Fruit fly (Drosophila melanogaster) whole organism, embryonic: ENCODE data around the gene PCNA2.

Source experiments
- Atf3 ChIP-seq: fragments of 200-800 bp; sonication (Bioruptor generic); optimal IDR thresholded peaks from 3 replicates; lab custom pipeline; 2016; ENCODE audit warnings: missing biosample characterization, missing genetic modification characterization
- CG10654 ChIP-seq: fragments of 200-800 bp; sonication (Bioruptor generic); optimal IDR thresholded peaks from 2 replicates; lab custom pipeline; 2016; ENCODE audit warnings: missing biosample characterization, missing genetic modification characterization
- CG11085 ChIP-seq: fragments of 200-800 bp; sonication (Bioruptor generic); IDR thresholded peaks from 2 replicates; pipeline ENCODE4 v1.3.6; 2022; ENCODE audit warnings: missing biosample characterization, missing genetic modification characterization
- CG12155 ChIP-seq: fragments of 200-800 bp; sonication (Bioruptor generic); optimal IDR thresholded peaks from 3 replicates; lab custom pipeline; 2016; ENCODE audit warnings: missing biosample characterization, missing genetic modification characterization
- CG13123 ChIP-seq: fragments of 200-800 bp; sonication (Bioruptor generic); optimal IDR thresholded peaks from 2 replicates; lab custom pipeline; 2016; ENCODE audit warnings: missing biosample characterization, missing genetic modification characterization
- CG14441 ChIP-seq: fragments of 200-800 bp; sonication (Bioruptor generic); IDR thresholded peaks from 2 replicates; pipeline ENCODE4 v1.3.6; 2022; ENCODE audit warnings: missing biosample characterization, missing genetic modification characterization
- CG14710 ChIP-seq: fragments of 200-800 bp; sonication (Bioruptor generic); optimal IDR thresholded peaks from 3 replicates; lab custom pipeline; 2019; ENCODE audit warnings: missing biosample characterization, mild to moderate bottlenecking, missing genetic modification characterization, moderate library complexity
- CG17829 ChIP-seq: fragments of 200-800 bp; optimal IDR thresholded peaks from 2 replicates; lab custom pipeline; 2019; ENCODE audit warnings: missing biosample characterization, mild to moderate bottlenecking, missing genetic modification characterization, moderate library complexity
- CG18599 ChIP-seq: fragments of 200-800 bp; sonication (Bioruptor generic); optimal IDR thresholded peaks from 3 replicates; lab custom pipeline; 2017; ENCODE audit warnings: missing biosample characterization, missing genetic modification characterization, mild to moderate bottlenecking, moderate library complexity, missing genetic modification reagents
- CG2875 ChIP-seq: fragments of 200-800 bp; sonication (Bioruptor generic); optimal IDR thresholded peaks from 2 replicates; lab custom pipeline; 2017; ENCODE audit warnings: missing biosample characterization, mild to moderate bottlenecking, missing genetic modification characterization, missing genetic modification reagents
- CG31441 ChIP-seq: fragments of 200-800 bp; sonication (Bioruptor generic); IDR thresholded peaks from 2 replicates; pipeline ENCODE4 v1.3.6; 2022; ENCODE audit warnings: missing biosample characterization, missing genetic modification characterization
- CG32767 ChIP-seq: fragments of 200-800 bp; sonication (Bioruptor generic); IDR thresholded peaks from 2 replicates; pipeline ENCODE4 v1.3.6; 2022; ENCODE audit warnings: missing biosample characterization, missing genetic modification characterization
- CG33213 ChIP-seq: fragments of 200-800 bp; sonication (Bioruptor generic); optimal IDR thresholded peaks from 3 replicates; lab custom pipeline; 2016; ENCODE audit warnings: missing biosample characterization, missing genetic modification characterization
- CG4404 ChIP-seq: fragments of 200-800 bp; sonication (Bioruptor generic); IDR thresholded peaks from 2 replicates; pipeline ENCODE4 v1.3.6; 2022; ENCODE audit warnings: missing biosample characterization, missing genetic modification characterization
- CG7357 ChIP-seq: fragments of 200-800 bp; sonication (Bioruptor generic); IDR thresholded peaks from 3 replicates; pipeline ENCODE4 v1.3.6; 2022; ENCODE audit warnings: missing biosample characterization, missing genetic modification characterization
- CG7745 ChIP-seq: fragments of 200-800 bp; sonication (Bioruptor generic); optimal IDR thresholded peaks from 2 replicates; lab custom pipeline; 2018; ENCODE audit warnings: missing biosample characterization, mild to moderate bottlenecking, missing genetic modification characterization, moderate library complexity
- CG7786 ChIP-seq: fragments of 200-800 bp; sonication (Bioruptor generic); optimal IDR thresholded peaks from 2 replicates; lab custom pipeline; 2016; ENCODE audit warnings: missing biosample characterization, missing genetic modification characterization
- CG7928 ChIP-seq: fragments of 200-800 bp; sonication (Bioruptor generic); optimal IDR thresholded peaks from 2 replicates; lab custom pipeline; 2017; ENCODE audit warnings: missing biosample characterization, mild to moderate bottlenecking, missing genetic modification characterization
- CG8290 ChIP-seq, 3 experiments: fragments of 200-800 bp; sonication (Bioruptor generic); optimal IDR thresholded peaks; 2 replicates each; lab custom pipeline; 2016 to 2019; ENCODE audit warnings: missing biosample characterization in 3 of 3, missing genetic modification characterization in 3 of 3, mild to moderate bottlenecking in 2 of 3, moderate library complexity in 1 of 3
- CG9876 ChIP-seq: fragments of 200-800 bp; sonication (Bioruptor generic); optimal IDR thresholded peaks from 2 replicates; lab custom pipeline; 2016; ENCODE audit warnings: missing biosample characterization, missing genetic modification characterization
- Dbx ChIP-seq: fragments of 200-800 bp; sonication (Bioruptor generic); IDR thresholded peaks from 3 replicates; pipeline ENCODE4 v1.3.6; 2022; ENCODE audit warnings: missing biosample characterization, missing genetic modification characterization
- Fer1 ChIP-seq: fragments of 200-800 bp; sonication (Bioruptor generic); optimal IDR thresholded peaks from 2 replicates; lab custom pipeline; 2017; ENCODE audit warnings: missing biosample characterization, mild to moderate bottlenecking, missing genetic modification characterization
- HHEX ChIP-seq: fragments of 200-800 bp; sonication (Bioruptor generic); optimal IDR thresholded peaks from 3 replicates; lab custom pipeline; 2017; ENCODE audit warnings: missing biosample characterization, mild to moderate bottlenecking, missing genetic modification characterization, missing genetic modification reagents
- HLH4C ChIP-seq: fragments of 200-800 bp; sonication (Bioruptor generic); IDR thresholded peaks from 3 replicates; pipeline ENCODE4 v1.3.6; 2022; ENCODE audit warnings: missing biosample characterization, missing genetic modification characterization; ENCODE audit not compliant: partially characterized antibody
- NfI ChIP-seq: fragments of 200-800 bp; sonication (Bioruptor generic); optimal IDR thresholded peaks from 3 replicates; lab custom pipeline; 2018; ENCODE audit warnings: missing biosample characterization, mild to moderate bottlenecking, missing genetic modification characterization, moderate library complexity
- Opbp ChIP-seq: fragments of 200-800 bp; sonication (Bioruptor generic); IDR thresholded peaks from 3 replicates; pipeline ENCODE4 v1.3.6; 2022; ENCODE audit warnings: missing biosample characterization, missing genetic modification characterization; ENCODE audit not compliant: partially characterized antibody
- Rfx ChIP-seq: fragments of 200-800 bp; sonication (Bioruptor generic); IDR thresholded peaks from 2 replicates; pipeline ENCODE4 v1.3.6; 2022; ENCODE audit warnings: missing biosample characterization, missing genetic modification characterization
- Sox102F ChIP-seq: fragments of 200-800 bp; sonication (Bioruptor generic); optimal IDR thresholded peaks from 2 replicates; lab custom pipeline; 2018; ENCODE audit warnings: missing biosample characterization, mild to moderate bottlenecking, missing genetic modification characterization, moderate library complexity
- YL-1 ChIP-seq: fragments of 200-800 bp; sonication (Bioruptor generic); optimal IDR thresholded peaks from 3 replicates; lab custom pipeline; 2017; ENCODE audit warnings: missing biosample characterization, mild to moderate bottlenecking, missing genetic modification characterization
- ase ChIP-seq: fragments of 200-800 bp; sonication (Bioruptor generic); IDR thresholded peaks from 3 replicates; pipeline ENCODE4 v1.3.6; 2022; ENCODE audit warnings: missing biosample characterization, missing genetic modification characterization
- cg ChIP-seq: fragments of 200-800 bp; sonication (Bioruptor generic); optimal IDR thresholded peaks from 3 replicates; lab custom pipeline; 2019; ENCODE audit warnings: missing biosample characterization, mild to moderate bottlenecking, missing genetic modification characterization, moderate library complexity
- crp ChIP-seq, 2 experiments: fragments of 200-800 bp; sonication (Bioruptor generic); optimal IDR thresholded peaks; 2 replicates in 1 of 2; 3 replicates in 1 of 2; lab custom pipeline; 2017; ENCODE audit warnings: missing biosample characterization in 2 of 2, missing genetic modification characterization in 2 of 2, mild to moderate bottlenecking in 1 of 2, moderate library complexity in 1 of 2
- emc ChIP-seq: fragments of 200-800 bp; sonication (Bioruptor generic); optimal IDR thresholded peaks from 2 replicates; lab custom pipeline; 2016; ENCODE audit warnings: missing biosample characterization, missing genetic modification characterization
- gce ChIP-seq: fragments of 200-800 bp; sonication (Bioruptor generic); IDR thresholded peaks from 3 replicates; pipeline ENCODE4 v1.3.6; 2022; ENCODE audit warnings: missing biosample characterization, missing genetic modification characterization
- gem ChIP-seq: fragments of 200-800 bp; sonication (Bioruptor generic); optimal IDR thresholded peaks from 2 replicates; lab custom pipeline; 2019; ENCODE audit warnings: missing biosample characterization, mild to moderate bottlenecking, missing genetic modification characterization, moderate library complexity
- inv ChIP-seq: fragments of 200-800 bp; sonication (Bioruptor generic); IDR thresholded peaks from 2 replicates; pipeline ENCODE4 v1.3.6; 2022; ENCODE audit warnings: missing biosample characterization, missing genetic modification characterization; ENCODE audit not compliant: partially characterized antibody
- ken ChIP-seq: fragments of 200-800 bp; sonication (Bioruptor generic); IDR thresholded peaks from 3 replicates; pipeline ENCODE4 v1.3.6; 2022; ENCODE audit warnings: missing biosample characterization, missing genetic modification characterization
- lbe ChIP-seq: fragments of 200-800 bp; sonication (Bioruptor generic); optimal IDR thresholded peaks from 2 replicates; lab custom pipeline; 2016; ENCODE audit warnings: missing biosample characterization, mild to moderate bottlenecking, missing genetic modification characterization
- lmd ChIP-seq: fragments of 200-800 bp; sonication (Bioruptor generic); IDR thresholded peaks from 2 replicates; pipeline ENCODE4 v1.3.6; 2022; ENCODE audit warnings: missing biosample characterization, missing genetic modification characterization
- prd ChIP-seq, 3 experiments: fragments of >200 bp in 2 of 3; fragments of 200-800 bp in 1 of 3; sonication (Bioruptor generic) in 1 of 3; optimal IDR thresholded peaks in 2 of 3; IDR thresholded peaks in 1 of 3; 2 replicates in 2 of 3; 3 replicates in 1 of 3; pipeline versions ENCODE4 v1.3.6 to Lab custom; 2017 to 2022; ENCODE audit warnings: missing biosample characterization in 1 of 3, missing genetic modification characterization in 1 of 3
- pzg ChIP-seq: fragments of 200-800 bp; sonication (Bioruptor generic); optimal IDR thresholded peaks from 3 replicates; lab custom pipeline; 2018; ENCODE audit warnings: missing biosample characterization, mild to moderate bottlenecking, missing genetic modification characterization, moderate library complexity
- run ChIP-seq: fragments of 200-800 bp; sonication (Bioruptor generic); optimal IDR thresholded peaks from 3 replicates; lab custom pipeline; 2018; ENCODE audit warnings: missing biosample characterization, mild to moderate bottlenecking, missing genetic modification characterization
- sens ChIP-seq: fragments of 200-800 bp; sonication (Bioruptor generic); peaks from one replicate; lab custom pipeline; 2016; ENCODE audit warnings: missing biosample characterization, missing genetic modification characterization
- ssp ChIP-seq: fragments of 200-800 bp; sonication (Bioruptor generic); IDR thresholded peaks from 2 replicates; pipeline ENCODE4 v1.3.6; 2022; ENCODE audit warnings: missing biosample characterization, missing genetic modification characterization
- stwl ChIP-seq: fragments of 200-800 bp; sonication (Bioruptor generic); optimal IDR thresholded peaks from 3 replicates; lab custom pipeline; 2018; ENCODE audit warnings: missing biosample characterization, mild to moderate bottlenecking, missing genetic modification characterization, moderate library complexity
- tio ChIP-seq: fragments of 200-800 bp; sonication (Bioruptor generic); optimal IDR thresholded peaks from 2 replicates; lab custom pipeline; 2017; ENCODE audit warnings: missing biosample characterization, missing genetic modification characterization, inconsistent platforms
- vvl ChIP-seq: fragments of 200-800 bp; sonication (Bioruptor generic); IDR thresholded peaks from 2 replicates; pipeline ENCODE4 v1.3.6; 2022; ENCODE audit warnings: missing biosample characterization, missing genetic modification characterization
- wor ChIP-seq: fragments of 200-800 bp; sonication (Bioruptor generic); IDR thresholded peaks from 2 replicates; pipeline ENCODE4 v1.3.6; 2022; ENCODE audit warnings: missing biosample characterization, missing genetic modification characterization

The PCNA2 gene

DNA sequence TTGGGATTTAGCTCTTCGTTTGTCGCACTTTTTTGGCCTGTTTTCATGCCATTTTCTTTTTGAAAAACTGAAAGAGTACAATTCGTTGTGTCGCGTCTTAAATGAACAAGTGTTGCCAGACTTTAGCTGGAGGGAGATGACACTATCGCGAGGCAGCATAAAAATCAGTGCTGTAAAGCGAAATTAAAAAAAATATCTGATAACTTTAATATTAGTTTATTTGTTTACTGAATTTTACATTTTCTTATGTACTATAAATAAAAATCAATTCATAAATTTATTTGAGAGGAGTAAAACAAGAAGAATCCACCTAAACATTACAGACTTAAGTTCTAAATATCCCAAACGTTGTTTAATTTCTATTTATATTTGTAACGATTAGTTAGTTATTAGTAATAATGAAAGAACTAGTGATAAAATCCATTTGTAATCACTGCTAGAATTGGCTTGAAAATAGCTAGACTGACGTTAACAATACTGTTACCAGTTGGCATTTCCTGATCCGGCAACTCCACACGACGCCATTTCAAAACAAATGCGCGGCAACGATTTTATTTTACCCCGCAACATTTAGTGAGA lies 6.5 kb downstream of the PCNA2 start, which contains the start of the genes spi and msb1l (continued):
- no peak for TF ChIP-seq CG33213
- peak; percentile 41; the same call in 1 of the 2 replicates for TF ChIP-seq lmd (GFP tag; lab: Robert Waterston, UW)
- TF ChIP-seq emc (GFP tag; lab: Kevin White, UChicago): no peak
- peak; percentile 72 for TF ChIP-seq stwl (tag; lab: Kevin White, UChicago)
- TF ChIP-seq run (tag; lab: Kevin White, UChicago): no peak
- peak; percentile 57; the same call in 1 of the 2 replicates for TF ChIP-seq CG31441 (GFP tag; lab: Robert Waterston, UW)
- TF ChIP-seq gce (GFP tag; lab: Robert Waterston, UW): no peak
- TF ChIP-seq CG13123 (GFP tag; lab: Kevin White, UChicago): peak; percentile 38
- TF ChIP-seq inv: peak; percentile 56; the same call in 1 of the 2 replicates
- TF ChIP-seq ken (GFP tag; lab: Robert Waterston, UW): no peak; the same call in 2 of the 3 replicates
- TF ChIP-seq pzg: peak; percentile 49
- TF ChIP-seq CG14441 (GFP tag; lab: Robert Waterston, UW): peak; percentile 18; the same call in 1 of the 2 replicates
- TF ChIP-seq YL-1 (GFP tag; lab: Kevin White, UChicago): no peak
- no peak for TF ChIP-seq CG7745 (tag; lab: Kevin White, UChicago)
- peak; percentile 50 for TF ChIP-seq CG10654 (GFP tag; lab: Kevin White, UChicago)
- peak; percentile 82 for TF ChIP-seq sens
- peak; percentile 64 for TF ChIP-seq Rfx (GFP tag; lab: Robert Waterston, UW)
- TF ChIP-seq CG9876 (GFP tag; lab: Kevin White, UChicago): no peak
- no peak; the same call in 1 of the 2 replicates for TF ChIP-seq vvl (GFP tag; lab: Robert Waterston, UW)
- TF ChIP-seq prd (optimal IDR thresholded peaks at IDR 0.05; lab: Kevin White, UChicago): no peak
- TF ChIP-seq prd (GFP tag; IDR thresholded peaks at IDR 0.05; lab: Robert Waterston, UW): no peak; the same call in 2 of the 3 replicates
- no peak for TF ChIP-seq CG7786 (GFP tag; lab: Kevin White, UChicago)
- TF ChIP-seq CG2875 (GFP tag; lab: Kevin White, UChicago): no peak
- TF ChIP-seq HHEX (GFP tag; lab: Kevin White, UChicago): peak; percentile 4
- TF ChIP-seq Fer1: no peak
- no peak for TF ChIP-seq CG18599 (GFP tag; lab: Kevin White, UChicago)
- peak in 1 of 2 experiments; percentile 12 for TF ChIP-seq crp (GFP tag; optimal IDR thresholded peaks at IDR 0.05; lab: Kevin White, UChicago)
- peak; percentile 65; the same call in 2 of the 3 replicates for TF ChIP-seq Dbx (GFP tag; lab: Robert Waterston, UW)
- no peak for TF ChIP-seq CG32767 (GFP tag; lab: Robert Waterston, UW)
- no peak for TF ChIP-seq lbe (GFP tag; lab: Kevin White, UChicago)
- TF ChIP-seq CG7928: no peak
- no peak for TF ChIP-seq cg (GFP tag; lab: Kevin White, UChicago)
- peak; percentile 50 for TF ChIP-seq Sox102F (GFP tag; lab: Kevin White, UChicago)
- peak; percentile 86 for TF ChIP-seq CG14710 (tag; lab: Kevin White, UChicago)
- peak; percentile 61 for TF ChIP-seq CG12155
- no peak for TF ChIP-seq wor (GFP tag; lab: Robert Waterston, UW)
- TF ChIP-seq CG8290 (GFP tag; optimal IDR thresholded peaks at IDR 0.05; lab: Kevin White, UChicago): peak; percentile 66
- peak in 1 of 2 experiments; percentile 33 for TF ChIP-seq CG8290 (tag; optimal IDR thresholded peaks at IDR 0.05; lab: Kevin White, UChicago)
- TF ChIP-seq ssp (GFP tag; lab: Robert Waterston, UW): 0 out of 2 replicates have a peak, but pooled peaks have one; percentile 36
- peak; percentile 55 for TF ChIP-seq CG4404 (GFP tag; lab: Robert Waterston, UW)
- TF ChIP-seq NfI: peak; percentile 56
- 0 out of 2 replicates have a peak, but pooled peaks have one; percentile 41 for TF ChIP-seq CG11085 (GFP tag; lab: Robert Waterston, UW)
- TF ChIP-seq ase: no peak
- no peak for TF ChIP-seq tio
- no peak for TF ChIP-seq Atf3 (GFP tag; lab: Kevin White, UChicago)
- TF ChIP-seq Opbp: peak; percentile 56; the same call in 2 of the 3 replicates
- peak; percentile 41; the same call in 1 of the 3 replicates for TF ChIP-seq HLH4C (GFP tag; lab: Robert Waterston, UW)
- peak; percentile 15; the same call in 1 of the 3 replicates for TF ChIP-seq CG7357 (GFP tag; lab: Robert Waterston, UW)
- TF ChIP-seq CG17829: peak; percentile 64
- peak; percentile 73 for TF ChIP-seq gem (tag; lab: Kevin White, UChicago)
